Fruit fly (Drosophila melanogaster) whole organism, embryonic: ENCODE data around the gene CG34305.
"Not testable (repeated sequence)": the region's sequence is repeated elsewhere in the genome, so short reads cannot be mapped to it uniquely, and the experiment has no call there.

Source experiments
- Bdp1 ChIP-seq: fragments of 200-800 bp; sonication (Bioruptor generic); optimal IDR thresholded peaks from 3 replicates; lab custom pipeline; 2016; ENCODE audit warnings: missing biosample characterization, missing genetic modification characterization
- C15 ChIP-seq: fragments of 200-800 bp; sonication (Bioruptor generic); IDR thresholded peaks from 3 replicates; pipeline ENCODE4 v1.3.6; 2022; ENCODE audit warnings: missing biosample characterization, missing genetic modification characterization
- CG10147 ChIP-seq: fragments of 200-800 bp; sonication (Bioruptor generic); optimal IDR thresholded peaks from 2 replicates; lab custom pipeline; 2019; ENCODE audit warnings: missing biosample characterization, mild to moderate bottlenecking, missing genetic modification characterization, moderate library complexity
- CG10267 ChIP-seq: fragments of 200-800 bp; sonication (Bioruptor generic); optimal IDR thresholded peaks from 2 replicates; lab custom pipeline; 2018; ENCODE audit warnings: missing biosample characterization, mild to moderate bottlenecking, missing genetic modification characterization, moderate library complexity
- CG10462 ChIP-seq: fragments of 200-800 bp; sonication (Bioruptor generic); optimal IDR thresholded peaks from 2 replicates; lab custom pipeline; 2016; ENCODE audit warnings: missing biosample characterization, missing genetic modification characterization
- CG10543 ChIP-seq: fragments of 200-800 bp; sonication (Bioruptor generic); optimal IDR thresholded peaks from 3 replicates; lab custom pipeline; 2017; ENCODE audit warnings: missing biosample characterization, mild to moderate bottlenecking, missing genetic modification characterization, moderate library complexity
- CG12659 ChIP-seq: fragments of 200-800 bp; sonication (Bioruptor generic); optimal IDR thresholded peaks from 3 replicates; lab custom pipeline; 2017; ENCODE audit warnings: mild to moderate bottlenecking, missing biosample characterization, missing genetic modification reagents, missing genetic modification characterization
- CG13296 ChIP-seq: fragments of 200-800 bp; sonication (Bioruptor generic); optimal IDR thresholded peaks from 3 replicates; lab custom pipeline; 2018; ENCODE audit warnings: missing biosample characterization, mild to moderate bottlenecking, missing genetic modification characterization
- CG1603 ChIP-seq: fragments of 200-800 bp; sonication (Bioruptor generic); optimal IDR thresholded peaks from 2 replicates; lab custom pipeline; 2019; ENCODE audit warnings: missing biosample characterization, mild to moderate bottlenecking, missing genetic modification characterization, moderate library complexity
- CG2712 ChIP-seq: fragments of 200-800 bp; optimal IDR thresholded peaks from 3 replicates; lab custom pipeline; 2019; ENCODE audit warnings: missing biosample characterization, mild to moderate bottlenecking, missing genetic modification characterization, moderate library complexity
- CG32767 ChIP-seq: fragments of 200-800 bp; sonication (Bioruptor generic); IDR thresholded peaks from 2 replicates; pipeline ENCODE4 v1.3.6; 2022; ENCODE audit warnings: missing biosample characterization, missing genetic modification characterization
- CG3281 ChIP-seq: fragments of 200-800 bp; sonication (Bioruptor generic); optimal IDR thresholded peaks from 3 replicates; lab custom pipeline; 2017; ENCODE audit warnings: missing biosample characterization, mild to moderate bottlenecking, missing genetic modification characterization
- CG33557 ChIP-seq: fragments of 200-800 bp; sonication (Bioruptor generic); optimal IDR thresholded peaks from 2 replicates; lab custom pipeline; 2019; ENCODE audit warnings: missing biosample characterization, mild to moderate bottlenecking, missing genetic modification characterization, moderate library complexity
- CG34422 ChIP-seq: fragments of 200-800 bp; sonication (Bioruptor generic); IDR thresholded peaks from 3 replicates; pipeline ENCODE4 v1.3.6; 2022; ENCODE audit warnings: missing biosample characterization, missing genetic modification characterization
- CG7357 ChIP-seq: fragments of 200-800 bp; sonication (Bioruptor generic); IDR thresholded peaks from 3 replicates; pipeline ENCODE4 v1.3.6; 2022; ENCODE audit warnings: missing biosample characterization, missing genetic modification characterization
- CG7928 ChIP-seq: fragments of 200-800 bp; sonication (Bioruptor generic); optimal IDR thresholded peaks from 2 replicates; lab custom pipeline; 2017; ENCODE audit warnings: missing biosample characterization, mild to moderate bottlenecking, missing genetic modification characterization
- D19A ChIP-seq: fragments of 200-800 bp; optimal IDR thresholded peaks from 3 replicates; lab custom pipeline; 2019; ENCODE audit warnings: missing biosample characterization, mild to moderate bottlenecking, missing genetic modification characterization, moderate library complexity
- Deaf1 ChIP-seq: fragments of 200-800 bp; optimal IDR thresholded peaks from 3 replicates; lab custom pipeline; 2019; ENCODE audit warnings: missing biosample characterization, mild to moderate bottlenecking, missing genetic modification characterization, moderate library complexity
- Dll ChIP-seq: fragments of 200-800 bp; sonication (Bioruptor generic); IDR thresholded peaks from 4 replicates; pipeline ENCODE4 v1.3.6; 2022; ENCODE audit warnings: missing biosample characterization, missing genetic modification characterization; ENCODE audit not compliant: partially characterized antibody
- HLHmδ ChIP-seq: fragments of 200-800 bp; sonication (Bioruptor generic); optimal IDR thresholded peaks from 2 replicates; lab custom pipeline; 2018; ENCODE audit warnings: missing biosample characterization, mild to moderate bottlenecking, missing genetic modification characterization, moderate library complexity
- Meics ChIP-seq: fragments of 200-800 bp; sonication (Bioruptor generic); optimal IDR thresholded peaks from 2 replicates; lab custom pipeline; 2017; ENCODE audit warnings: missing biosample characterization, mild to moderate bottlenecking, missing genetic modification characterization
- Myb ChIP-seq: fragments of 200-800 bp; sonication (Bioruptor generic); optimal IDR thresholded peaks from 2 replicates; lab custom pipeline; 2016; ENCODE audit warnings: missing biosample characterization, missing genetic modification characterization
- NFAT ChIP-seq: fragments of 200-800 bp; sonication (Bioruptor generic); IDR thresholded peaks from 2 replicates; pipeline ENCODE4 v1.3.6; 2022; ENCODE audit warnings: missing biosample characterization, missing genetic modification characterization
- Side ChIP-seq: fragments of 200-800 bp; sonication (Bioruptor generic); optimal IDR thresholded peaks from 2 replicates; lab custom pipeline; 2016; ENCODE audit warnings: missing biosample characterization, missing genetic modification characterization
- Ssrp ChIP-seq: fragments of 200-800 bp; sonication (Bioruptor generic); optimal IDR thresholded peaks from 2 replicates; lab custom pipeline; 2018; ENCODE audit warnings: missing biosample characterization, mild to moderate bottlenecking, missing genetic modification characterization, moderate library complexity
- TFAM ChIP-seq: fragments of 200-800 bp; sonication (Bioruptor generic); optimal IDR thresholded peaks from 2 replicates; lab custom pipeline; 2017; ENCODE audit warnings: missing biosample characterization, missing genetic modification characterization, inconsistent platforms
- amos ChIP-seq: fragments of 200-800 bp; sonication (Bioruptor generic); IDR thresholded peaks from 2 replicates; pipeline ENCODE4 v1.3.6; 2022; ENCODE audit warnings: missing biosample characterization, missing genetic modification characterization; ENCODE audit not compliant: partially characterized antibody
- ase ChIP-seq: fragments of 200-800 bp; sonication (Bioruptor generic); IDR thresholded peaks from 3 replicates; pipeline ENCODE4 v1.3.6; 2022; ENCODE audit warnings: missing biosample characterization, missing genetic modification characterization
- ato ChIP-seq: fragments of 200-800 bp; sonication (Bioruptor generic); IDR thresholded peaks from 2 replicates; pipeline ENCODE4 v1.3.6; 2022; ENCODE audit warnings: missing biosample characterization, missing genetic modification characterization; ENCODE audit not compliant: partially characterized antibody
- br ChIP-seq: fragments of >200 bp; optimal IDR thresholded peaks from 2 replicates; lab custom pipeline; 2017
- dpn ChIP-seq, 2 experiments: fragments of 200-800 bp; sonication (Bioruptor generic); optimal IDR thresholded peaks; 3 replicates each; lab custom pipeline; 2016; ENCODE audit warnings: missing biosample characterization in 2 of 2, missing genetic modification characterization in 2 of 2
- ems ChIP-seq: fragments of 200-800 bp; sonication (Bioruptor generic); optimal IDR thresholded peaks from 3 replicates; lab custom pipeline; 2016; ENCODE audit warnings: missing biosample characterization, missing genetic modification characterization
- gfzf ChIP-seq: fragments of 200-800 bp; sonication (Bioruptor generic); optimal IDR thresholded peaks from 2 replicates; lab custom pipeline; 2016; ENCODE audit warnings: missing biosample characterization, mild to moderate bottlenecking, missing genetic modification characterization, moderate library complexity
- gro ChIP-seq: fragments of 200-800 bp; sonication (Bioruptor generic); optimal IDR thresholded peaks from 2 replicates; lab custom pipeline; 2016; ENCODE audit warnings: missing biosample characterization, missing genetic modification characterization
- hb ChIP-seq: fragments of 200-800 bp; sonication (Bioruptor generic); IDR thresholded peaks from 3 replicates; pipeline ENCODE4 v1.3.6; 2022; ENCODE audit warnings: missing biosample characterization, missing genetic modification characterization; ENCODE audit not compliant: partially characterized antibody
- kay ChIP-seq: fragments of 200-800 bp; sonication (Bioruptor generic); optimal IDR thresholded peaks from 2 replicates; lab custom pipeline; 2016; ENCODE audit warnings: missing biosample characterization, missing genetic modification characterization
- lmd ChIP-seq: fragments of 200-800 bp; sonication (Bioruptor generic); IDR thresholded peaks from 2 replicates; pipeline ENCODE4 v1.3.6; 2022; ENCODE audit warnings: missing biosample characterization, missing genetic modification characterization
- nmo ChIP-seq: fragments of 200-800 bp; sonication (Bioruptor generic); optimal IDR thresholded peaks from 2 replicates; lab custom pipeline; 2018; ENCODE audit warnings: missing biosample characterization, mild to moderate bottlenecking, missing genetic modification characterization, moderate library complexity
- nom ChIP-seq: fragments of 200-800 bp; sonication (Bioruptor generic); optimal IDR thresholded peaks from 2 replicates; lab custom pipeline; 2017; ENCODE audit warnings: missing biosample characterization, missing genetic modification characterization, mild to moderate bottlenecking, moderate library complexity, missing genetic modification reagents
- sens ChIP-seq: fragments of 200-800 bp; sonication (Bioruptor generic); peaks from one replicate; lab custom pipeline; 2016; ENCODE audit warnings: missing biosample characterization, missing genetic modification characterization
- seq ChIP-seq: fragments of 200-800 bp; sonication (Bioruptor generic); IDR thresholded peaks from 2 replicates; pipeline ENCODE4 v1.3.6; 2022; ENCODE audit warnings: missing biosample characterization, missing genetic modification characterization
- shn ChIP-seq: fragments of 200-800 bp; sonication (Bioruptor generic); optimal IDR thresholded peaks from 3 replicates; lab custom pipeline; 2016; ENCODE audit warnings: missing biosample characterization, missing genetic modification characterization
- ssp ChIP-seq: fragments of 200-800 bp; sonication (Bioruptor generic); IDR thresholded peaks from 2 replicates; pipeline ENCODE4 v1.3.6; 2022; ENCODE audit warnings: missing biosample characterization, missing genetic modification characterization
- stwl ChIP-seq: fragments of 200-800 bp; sonication (Bioruptor generic); optimal IDR thresholded peaks from 3 replicates; lab custom pipeline; 2018; ENCODE audit warnings: missing biosample characterization, mild to moderate bottlenecking, missing genetic modification characterization, moderate library complexity
- vfl ChIP-seq: fragments of 200-800 bp; sonication (Bioruptor generic); optimal IDR thresholded peaks from 2 replicates; lab custom pipeline; 2016; ENCODE audit warnings: missing biosample characterization, missing genetic modification characterization
- yki ChIP-seq: fragments of >200 bp; optimal IDR thresholded peaks from 3 replicates; lab custom pipeline; 2018
- zfh2 ChIP-seq: fragments of 200-800 bp; sonication (Bioruptor generic); optimal IDR thresholded peaks from 2 replicates; lab custom pipeline; 2016; ENCODE audit warnings: missing biosample characterization, missing genetic modification characterization

CG34305 gene

dm6 chr3R:4214038-4214437, 28.9 kb downstream of the CG34305 start (continued):
- TF ChIP-seq CG33557 (GFP tag; lab: Kevin White, UChicago), result no peak
- peak; percentile 90 for TF ChIP-seq lmd
- TF ChIP-seq gro (GFP tag; lab: Kevin White, UChicago), result no peak

DNA sequence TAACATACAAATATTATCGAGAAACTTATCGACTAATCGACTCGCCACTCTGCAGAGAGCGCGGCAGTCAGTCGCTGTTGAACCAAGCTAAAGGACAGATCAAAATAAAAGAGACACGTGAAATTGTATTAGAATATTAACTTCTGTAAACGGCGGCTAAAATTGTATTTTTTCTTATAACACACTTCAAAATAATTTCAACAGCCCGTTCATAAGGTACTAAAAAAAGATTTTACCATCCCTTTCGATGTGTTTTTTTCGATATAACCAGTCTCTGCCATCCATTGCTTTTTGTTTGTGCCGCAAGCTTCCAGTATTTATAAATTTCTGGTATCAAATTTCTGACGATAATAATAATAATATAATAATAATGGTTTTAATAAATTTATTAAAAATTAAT, 31.5 kb downstream of the CG34305 start, which contains the start of gene aux:
TSS of gene aux (plus strand) at position 301 of the 400 bp plus-strand sequence.
- TF ChIP-seq CG10543, ems, CG10462 (GFP tag; lab: Kevin White, UChicago): not testable (repeated sequence)

dm6 chr3R:4197055-4197454, 45.9 kb downstream of the CG34305 start, which contains the start of gene beta-Man:
beta-Man (plus strand) TSS chr3R:4197206.
- TF ChIP-seq ase (GFP tag; lab: Robert Waterston, UW) (no peak), vfl (GFP tag; lab: Kevin White, UChicago) (no peak), HLHmδ (GFP tag; lab: Kevin White, UChicago) (peak; percentile 11), nom (GFP tag; lab: Kevin White, UChicago) (peak; percentile 48), ato (GFP tag; lab: Robert Waterston, UW) (0 out of 2 replicates have a peak, but pooled peaks have one; percentile 44), D19A (tag; lab: Kevin White, UChicago) (peak; percentile 7), CG10267 (no peak), CG2712 (tag; lab: Kevin White, UChicago) (peak; percentile 8), Ssrp (tag; lab: Kevin White, UChicago) (no peak), Side (GFP tag; lab: Kevin White, UChicago) (peak; percentile 25), yki (no peak), Bdp1 (GFP tag; lab: Kevin White, UChicago) (no peak), br (lab: Kevin White, UChicago) (no peak), C15 (no peak), stwl (peak; percentile 76), Dll (GFP tag; lab: Robert Waterston, UW) (peak; percentile 49; the same call in 1 of the 4 replicates), CG10462 (GFP tag; lab: Kevin White, UChicago) (no peak), seq (GFP tag; lab: Robert Waterston, UW) (no peak), CG1603 (tag; lab: Kevin White, UChicago) (peak; percentile 52), Myb (GFP tag; lab: Kevin White, UChicago) (no peak), TFAM (GFP tag; lab: Kevin White, UChicago) (no peak), dpn (GFP tag; optimal IDR thresholded peaks at IDR 0.05; lab: Kevin White, UChicago) (no peak), hb (GFP tag; lab: Robert Waterston, UW) (no peak), CG13296 (GFP tag; lab: Kevin White, UChicago) (no peak), CG12659 (GFP tag; lab: Kevin White, UChicago) (peak; percentile 32), CG10147 (GFP tag; lab: Kevin White, UChicago) (no peak), CG3281 (GFP tag; lab: Kevin White, UChicago) (peak; percentile 4), ssp (GFP tag; lab: Robert Waterston, UW) (no peak), CG7357 (no peak), kay (GFP tag; lab: Kevin White, UChicago) (peak; percentile 46), NFAT (GFP tag; lab: Robert Waterston, UW) (no peak), sens (GFP tag; lab: Kevin White, UChicago) (peak; percentile 69), nmo (GFP tag; lab: Kevin White, UChicago) (no peak), Deaf1 (peak; percentile 97), CG34422 (no peak), shn (GFP tag; lab: Kevin White, UChicago) (no peak), CG32767 (GFP tag; lab: Robert Waterston, UW) (no peak), amos (GFP tag; lab: Robert Waterston, UW) (peak; percentile 68), zfh2 (GFP tag; lab: Kevin White, UChicago) (no peak), CG7928 (GFP tag; lab: Kevin White, UChicago) (no peak), gfzf (GFP tag; lab: Kevin White, UChicago) (peak; percentile 66), Meics (peak; percentile 43)
